Worm (Caenorhabditis elegans) whole organism, L1 larva: Measurements from ENCODE around the gene M01F1.4.

Source experiments
- alr-1 ChIP-seq: fragments of 200-800 bp; sonication (Bioruptor generic); optimal IDR thresholded peaks from 2 replicates; lab custom pipeline; 2018; ENCODE audit warnings: borderline replicate concordance, mild to moderate bottlenecking, missing genetic modification characterization, missing compliant biosample characterization
- elt-3 ChIP-seq, 6 experiments: fragments of 150-350 bp in 1 of 6; sonication (generic microtip); optimal IDR thresholded peaks; 2 replicates each; lab custom pipeline; 2017 to 2018; ENCODE audit warnings: missing biosample characterization in 6 of 6, missing genetic modification characterization in 6 of 6, inconsistent platforms in 1 of 6
- fos-1 ChIP-seq: fragments of 150-350 bp; optimal IDR thresholded peaks from 2 replicates; lab custom pipeline; 2014; ENCODE audit warnings: missing biosample characterization, missing genetic modification characterization
- lin-39 ChIP-seq: fragments of 150-350 bp; optimal IDR thresholded peaks from 2 replicates; lab custom pipeline; 2014; ENCODE audit warnings: missing biosample characterization, missing genetic modification reagents, missing genetic modification characterization

DNA sequence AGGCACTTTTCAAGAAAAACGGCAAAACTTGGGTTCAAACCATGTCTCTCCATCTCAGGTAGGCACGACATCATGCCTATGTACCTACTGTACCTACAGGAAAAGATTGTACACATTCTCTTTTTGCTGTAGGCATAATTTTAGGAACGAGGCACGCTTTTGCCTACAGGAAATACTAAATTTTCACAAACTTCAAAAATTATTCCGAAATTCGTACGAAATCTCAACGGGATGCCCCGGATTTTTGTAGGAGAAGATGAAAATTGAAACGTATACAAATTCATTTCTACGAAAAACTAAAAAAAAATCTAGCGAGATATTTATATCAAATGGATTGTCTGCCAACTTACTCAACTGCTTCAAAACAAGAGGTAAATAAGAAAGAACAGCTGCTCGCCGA, 38.2 kb upstream of the M01F1.4 start, which contains the start of gene C54C6.11:
- no peak for TF ChIP-seq lin-39 (tag; lab: Kevin White, UChicago)
- no peak for TF ChIP-seq alr-1 (tag; lab: Kevin White, UChicago)
- TF ChIP-seq elt-3 (tag; optimal IDR thresholded peaks at IDR 0.05; lab: Kevin White, UChicago): no peak
- no peak for TF ChIP-seq fos-1 (tag; lab: Kevin White, UChicago)
